Worm (Caenorhabditis elegans): Measurements from ENCODE around the gene C14B1.8.

ce11 chrIII:3670336-3670735 is 49.1 kb downstream of the C14B1.8 start, which contains the start of gene C46F11.6:
- no peak for TF ChIP-seq ceh-36 (tag; optimal IDR thresholded peaks at IDR 0.05)
- TF ChIP-seq ama-1 (optimal IDR thresholded peaks at IDR 0.05) = no peak
- TF ChIP-seq scrt-1 (GFP tag; IDR thresholded peaks at IDR 0.05) = no peak
- no peak for TF ChIP-seq aly-1 (tag; optimal IDR thresholded peaks at IDR 0.05)
- TF ChIP-seq tbx-37 (GFP tag; conservative IDR thresholded peaks at IDR 0.05) = no peak

Measured in whole organism, early embryonic.